Fruit fly (Drosophila melanogaster) whole organism, embryonic: Measurements from ENCODE around the gene cindr.
A peak's percentile ranks its signal among the peaks of the same experiment; 100 is the strongest.

Source experiments
- Adf1 ChIP-seq: fragments of 200-800 bp; sonication (Bioruptor generic); IDR thresholded peaks from 2 replicates; pipeline ENCODE4 v1.3.6; 2022; ENCODE audit warnings: missing biosample characterization, missing genetic modification characterization
- Asciz ChIP-seq: fragments of 200-800 bp; sonication (Bioruptor generic); optimal IDR thresholded peaks from 2 replicates; lab custom pipeline; 2017; ENCODE audit warnings: missing biosample characterization, mild to moderate bottlenecking, missing genetic modification characterization, missing genetic modification reagents
- CG10565 ChIP-seq: fragments of 200-800 bp; sonication (Bioruptor generic); optimal IDR thresholded peaks from 3 replicates; lab custom pipeline; 2016; ENCODE audit warnings: missing biosample characterization, mild to moderate bottlenecking, missing genetic modification characterization
- CG10654 ChIP-seq: fragments of 200-800 bp; sonication (Bioruptor generic); optimal IDR thresholded peaks from 2 replicates; lab custom pipeline; 2016; ENCODE audit warnings: missing biosample characterization, missing genetic modification characterization
- CG14710 ChIP-seq: fragments of 200-800 bp; sonication (Bioruptor generic); optimal IDR thresholded peaks from 3 replicates; lab custom pipeline; 2019; ENCODE audit warnings: missing biosample characterization, mild to moderate bottlenecking, missing genetic modification characterization, moderate library complexity
- CG1529 ChIP-seq: fragments of 200-800 bp; sonication (Bioruptor generic); optimal IDR thresholded peaks from 3 replicates; lab custom pipeline; 2018; ENCODE audit warnings: missing biosample characterization, missing genetic modification characterization
- CG15696 ChIP-seq: fragments of 200-800 bp; sonication (Bioruptor generic); optimal IDR thresholded peaks from 2 replicates; lab custom pipeline; 2019; ENCODE audit warnings: missing biosample characterization, mild to moderate bottlenecking, missing genetic modification characterization, moderate library complexity
- CG1603 ChIP-seq: fragments of 200-800 bp; sonication (Bioruptor generic); optimal IDR thresholded peaks from 2 replicates; lab custom pipeline; 2019; ENCODE audit warnings: missing biosample characterization, mild to moderate bottlenecking, missing genetic modification characterization, moderate library complexity
- CG16813 ChIP-seq: fragments of 200-800 bp; sonication (Bioruptor generic); IDR thresholded peaks from 3 replicates; pipeline ENCODE4 v1.3.6; 2022; ENCODE audit warnings: missing biosample characterization, missing genetic modification characterization; ENCODE audit not compliant: partially characterized antibody
- CG2120 ChIP-seq: fragments of 200-800 bp; sonication (Bioruptor generic); optimal IDR thresholded peaks from 3 replicates; lab custom pipeline; 2016; ENCODE audit warnings: missing biosample characterization, missing genetic modification characterization
- CG2129 ChIP-seq: fragments of 200-800 bp; sonication (Bioruptor generic); IDR thresholded peaks from 2 replicates; pipeline ENCODE4 v1.3.6; 2022; ENCODE audit warnings: missing biosample characterization, missing genetic modification characterization; ENCODE audit not compliant: partially characterized antibody
- CG3065 ChIP-seq: fragments of 200-800 bp; sonication (Bioruptor generic); optimal IDR thresholded peaks from 2 replicates; lab custom pipeline; 2016; ENCODE audit warnings: missing biosample characterization, missing genetic modification characterization
- CG3847 ChIP-seq: fragments of 200-800 bp; sonication (Bioruptor generic); IDR thresholded peaks from 2 replicates; pipeline ENCODE4 v1.3.6; 2022; ENCODE audit warnings: missing biosample characterization, missing genetic modification characterization
- CG4328 ChIP-seq: fragments of 200-800 bp; sonication (Bioruptor generic); optimal IDR thresholded peaks from 3 replicates; lab custom pipeline; 2017; ENCODE audit warnings: missing biosample characterization, missing genetic modification reagents, missing genetic modification characterization
- CG5180 ChIP-seq: fragments of 200-800 bp; sonication (Bioruptor generic); optimal IDR thresholded peaks from 3 replicates; lab custom pipeline; 2017; ENCODE audit warnings: missing biosample characterization, missing genetic modification characterization, mild to moderate bottlenecking, moderate library complexity, missing genetic modification reagents
- CG6272 ChIP-seq: fragments of 200-800 bp; sonication (Bioruptor generic); IDR thresholded peaks from 2 replicates; pipeline ENCODE4 v1.3.6; 2022; ENCODE audit warnings: missing biosample characterization, missing genetic modification characterization
- CG6689 ChIP-seq: fragments of 200-800 bp; sonication (Bioruptor generic); IDR thresholded peaks from 2 replicates; pipeline ENCODE4 v1.3.6; 2022; ENCODE audit warnings: missing biosample characterization, missing genetic modification characterization
- CG6854 ChIP-seq: fragments of 200-800 bp; sonication (Bioruptor generic); optimal IDR thresholded peaks from 3 replicates; lab custom pipeline; 2017; ENCODE audit warnings: missing biosample characterization, mild to moderate bottlenecking, missing genetic modification characterization
- Dll ChIP-seq: fragments of 200-800 bp; sonication (Bioruptor generic); IDR thresholded peaks from 4 replicates; pipeline ENCODE4 v1.3.6; 2022; ENCODE audit warnings: missing biosample characterization, missing genetic modification characterization; ENCODE audit not compliant: partially characterized antibody
- Fer2 ChIP-seq: fragments of 200-800 bp; sonication (Bioruptor generic); optimal IDR thresholded peaks from 2 replicates; lab custom pipeline; 2018; ENCODE audit warnings: missing biosample characterization, mild to moderate bottlenecking, missing genetic modification characterization, moderate library complexity
- HmgZ ChIP-seq: fragments of 200-800 bp; sonication (Bioruptor generic); optimal IDR thresholded peaks from 2 replicates; lab custom pipeline; 2018; ENCODE audit warnings: missing biosample characterization, mild to moderate bottlenecking, missing genetic modification characterization
- Hmr ChIP-seq: fragments of 200-800 bp; sonication (Bioruptor generic); optimal IDR thresholded peaks from 3 replicates; lab custom pipeline; 2017; ENCODE audit warnings: mild to moderate bottlenecking, missing biosample characterization, missing genetic modification reagents, missing genetic modification characterization
- Mes4 ChIP-seq: fragments of 200-800 bp; sonication (Bioruptor generic); optimal IDR thresholded peaks from 2 replicates; lab custom pipeline; 2016; ENCODE audit warnings: missing biosample characterization, missing genetic modification characterization
- NK7.1 ChIP-seq: fragments of 200-800 bp; sonication (Bioruptor generic); optimal IDR thresholded peaks from 3 replicates; lab custom pipeline; 2016; ENCODE audit warnings: missing biosample characterization, missing genetic modification characterization
- Neu2 ChIP-seq: fragments of 200-800 bp; sonication (Bioruptor generic); optimal IDR thresholded peaks from 3 replicates; lab custom pipeline; 2016; ENCODE audit warnings: missing biosample characterization, missing genetic modification characterization, borderline replicate concordance
- Nf-YA ChIP-seq: fragments of 200-800 bp; sonication (Bioruptor generic); IDR thresholded peaks from 2 replicates; pipeline ENCODE4 v1.3.6; 2022; ENCODE audit warnings: missing biosample characterization, missing genetic modification characterization
- Oaz ChIP-seq: fragments of 200-800 bp; sonication (Bioruptor generic); IDR thresholded peaks from 2 replicates; pipeline ENCODE4 v1.3.6; 2022; ENCODE audit warnings: missing biosample characterization, missing genetic modification characterization
- Scr ChIP-seq: fragments of 200-800 bp; sonication (Bioruptor generic); IDR thresholded peaks from 2 replicates; pipeline ENCODE4 v1.3.6; 2022; ENCODE audit warnings: missing biosample characterization, missing genetic modification characterization; ENCODE audit not compliant: partially characterized antibody
- Xbp1 ChIP-seq: fragments of 200-800 bp; sonication (Bioruptor generic); optimal IDR thresholded peaks from 3 replicates; lab custom pipeline; 2016; ENCODE audit warnings: missing biosample characterization, mild to moderate bottlenecking, missing genetic modification characterization
- al ChIP-seq: fragments of 200-800 bp; sonication (Bioruptor generic); IDR thresholded peaks from 2 replicates; pipeline ENCODE4 v1.3.6; 2022; ENCODE audit warnings: missing biosample characterization, missing genetic modification characterization
- bcd ChIP-seq: fragments of 200-800 bp; sonication (Bioruptor generic); optimal IDR thresholded peaks from 2 replicates; lab custom pipeline; 2017; ENCODE audit warnings: missing biosample characterization, mild to moderate bottlenecking, missing genetic modification characterization
- corto ChIP-seq: fragments of 200-800 bp; sonication (Bioruptor generic); optimal IDR thresholded peaks from 2 replicates; lab custom pipeline; 2016; ENCODE audit warnings: missing biosample characterization, mild to moderate bottlenecking, missing genetic modification characterization, moderate library complexity
- crc ChIP-seq: fragments of 200-800 bp; sonication (Bioruptor generic); optimal IDR thresholded peaks from 2 replicates; lab custom pipeline; 2016; ENCODE audit warnings: missing biosample characterization, missing genetic modification characterization
- dan ChIP-seq: fragments of 200-800 bp; sonication (Bioruptor generic); IDR thresholded peaks from 2 replicates; pipeline ENCODE4 v1.3.6; 2022; ENCODE audit warnings: missing biosample characterization, missing genetic modification characterization
- dmrt99B ChIP-seq: fragments of 200-800 bp; sonication (Bioruptor generic); optimal IDR thresholded peaks from 2 replicates; lab custom pipeline; 2018; ENCODE audit warnings: missing biosample characterization, mild to moderate bottlenecking, missing genetic modification characterization, moderate library complexity
- gcm2 ChIP-seq: fragments of 200-800 bp; sonication (Bioruptor generic); optimal IDR thresholded peaks from 2 replicates; lab custom pipeline; 2016; ENCODE audit warnings: missing biosample characterization, missing genetic modification characterization
- gem ChIP-seq: fragments of 200-800 bp; sonication (Bioruptor generic); optimal IDR thresholded peaks from 2 replicates; lab custom pipeline; 2019; ENCODE audit warnings: missing biosample characterization, mild to moderate bottlenecking, missing genetic modification characterization, moderate library complexity
- her ChIP-seq: fragments of 200-800 bp; sonication (Bioruptor generic); optimal IDR thresholded peaks from 2 replicates; lab custom pipeline; 2016; ENCODE audit warnings: missing biosample characterization, missing genetic modification characterization
- inv ChIP-seq: fragments of 200-800 bp; sonication (Bioruptor generic); IDR thresholded peaks from 2 replicates; pipeline ENCODE4 v1.3.6; 2022; ENCODE audit warnings: missing biosample characterization, missing genetic modification characterization; ENCODE audit not compliant: partially characterized antibody
- kni ChIP-seq: fragments of 200-800 bp; sonication (Bioruptor generic); optimal IDR thresholded peaks from 3 replicates; lab custom pipeline; 2017; ENCODE audit warnings: mild to moderate bottlenecking, missing biosample characterization, missing genetic modification reagents, missing genetic modification characterization
- knrl ChIP-seq: fragments of 200-800 bp; sonication (Bioruptor generic); IDR thresholded peaks from 3 replicates; pipeline ENCODE4 v1.3.6; 2022; ENCODE audit warnings: missing biosample characterization, missing genetic modification characterization; ENCODE audit not compliant: partially characterized antibody
- nmo ChIP-seq: fragments of 200-800 bp; sonication (Bioruptor generic); optimal IDR thresholded peaks from 2 replicates; lab custom pipeline; 2018; ENCODE audit warnings: missing biosample characterization, mild to moderate bottlenecking, missing genetic modification characterization, moderate library complexity
- oc ChIP-seq: fragments of 200-800 bp; sonication (Bioruptor generic); optimal IDR thresholded peaks from 2 replicates; lab custom pipeline; 2018; ENCODE audit warnings: missing biosample characterization, mild to moderate bottlenecking, missing genetic modification characterization, moderate library complexity
- onecut ChIP-seq: fragments of 200-800 bp; sonication (Bioruptor generic); IDR thresholded peaks from 2 replicates; pipeline ENCODE4 v1.3.6; 2022; ENCODE audit warnings: missing biosample characterization, missing genetic modification characterization
- otp ChIP-seq: fragments of 200-800 bp; sonication (Bioruptor generic); IDR thresholded peaks from 3 replicates; pipeline ENCODE4, ENCODE4 v1.3.6; 2022; ENCODE audit warnings: missing biosample characterization, missing genetic modification characterization
- ranshi ChIP-seq: fragments of 200-800 bp; sonication (Bioruptor generic); IDR thresholded peaks from 2 replicates; pipeline ENCODE4 v1.3.6; 2022; ENCODE audit warnings: missing biosample characterization, missing genetic modification characterization
- seq ChIP-seq: fragments of 200-800 bp; sonication (Bioruptor generic); IDR thresholded peaks from 2 replicates; pipeline ENCODE4 v1.3.6; 2022; ENCODE audit warnings: missing biosample characterization, missing genetic modification characterization
- unpg ChIP-seq: fragments of 200-800 bp; sonication (Bioruptor generic); optimal IDR thresholded peaks from 3 replicates; lab custom pipeline; 2018; ENCODE audit warnings: missing biosample characterization, mild to moderate bottlenecking, missing genetic modification characterization, moderate library complexity
- wor ChIP-seq: fragments of 200-800 bp; sonication (Bioruptor generic); IDR thresholded peaks from 2 replicates; pipeline ENCODE4 v1.3.6; 2022; ENCODE audit warnings: missing biosample characterization, missing genetic modification characterization
- zfh1 ChIP-seq: fragments of 200-800 bp; sonication (Bioruptor generic); IDR thresholded peaks from 3 replicates; pipeline ENCODE4 v1.3.6; 2022; ENCODE audit warnings: missing biosample characterization, missing genetic modification characterization

Gene cindr

DNA sequence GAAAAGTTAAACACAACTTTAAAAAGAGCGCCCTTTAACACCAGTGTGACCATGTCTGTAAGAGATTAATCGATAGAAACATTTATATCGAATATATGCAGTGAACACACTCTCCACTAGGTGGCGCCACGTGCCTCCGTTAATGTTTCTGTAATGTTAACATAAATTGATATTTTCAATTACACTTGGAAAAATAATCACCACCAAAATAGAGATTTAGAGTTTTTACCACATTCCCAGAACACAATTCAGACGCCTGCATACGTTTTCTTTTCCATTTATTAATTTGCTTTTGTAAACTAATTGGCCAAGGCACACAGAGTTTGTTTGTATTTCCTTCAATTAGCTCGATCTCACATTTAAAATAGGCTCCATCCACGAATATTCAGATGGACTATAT, 19.1 kb upstream of the cindr start (continued):
- TF ChIP-seq Oaz, result peak; percentile 73
- TF ChIP-seq Scr (GFP tag; lab: Robert Waterston, UW), result peak; percentile 66
- TF ChIP-seq Asciz (GFP tag; lab: Kevin White, UChicago), result no peak
- peak; percentile 30 for TF ChIP-seq CG1603 (tag; lab: Kevin White, UChicago)
- TF ChIP-seq CG1529 (GFP tag; lab: Kevin White, UChicago), result no peak
- no peak for TF ChIP-seq CG10654 (GFP tag; lab: Kevin White, UChicago)
- no peak for TF ChIP-seq CG4328 (GFP tag; lab: Kevin White, UChicago)
- TF ChIP-seq CG5180, result no peak
- TF ChIP-seq nmo (GFP tag; lab: Kevin White, UChicago), result no peak
- peak; percentile 38; the same call in 1 of the 2 replicates for TF ChIP-seq inv (GFP tag; lab: Robert Waterston, UW)
- no peak for TF ChIP-seq Fer2 (tag; lab: Kevin White, UChicago)
- no peak for TF ChIP-seq Adf1 (GFP tag; lab: Robert Waterston, UW)
- TF ChIP-seq bcd (GFP tag; lab: Kevin White, UChicago), result peak; percentile 50
- no peak for TF ChIP-seq HmgZ (tag; lab: Kevin White, UChicago)
- peak; percentile 49 for TF ChIP-seq Xbp1
- no peak for TF ChIP-seq CG3065 (GFP tag; lab: Kevin White, UChicago)
- TF ChIP-seq crc (GFP tag; lab: Kevin White, UChicago), result no peak
- no peak for TF ChIP-seq gcm2 (GFP tag; lab: Kevin White, UChicago)
- TF ChIP-seq CG2129 (GFP tag; lab: Robert Waterston, UW), result no peak
- TF ChIP-seq CG15696 (tag; lab: Kevin White, UChicago), result no peak
- TF ChIP-seq Mes4 (GFP tag; lab: Kevin White, UChicago), result no peak
- TF ChIP-seq CG2120 (GFP tag; lab: Kevin White, UChicago), result peak; percentile 32
- no peak for TF ChIP-seq NK7.1 (GFP tag; lab: Kevin White, UChicago)
- peak; percentile 62 for TF ChIP-seq unpg (GFP tag; lab: Kevin White, UChicago)
- TF ChIP-seq CG6689, result 0 out of 2 replicates have a peak, but pooled peaks have one; percentile 25
- peak; percentile 16 for TF ChIP-seq her
- peak; percentile 83 for TF ChIP-seq zfh1 (GFP tag; lab: Robert Waterston, UW)
- TF ChIP-seq onecut (GFP tag; lab: Robert Waterston, UW), result peak; percentile 44
- peak; percentile 64 for TF ChIP-seq gem (tag; lab: Kevin White, UChicago)
- no peak for TF ChIP-seq kni (GFP tag; lab: Kevin White, UChicago)
- peak; percentile 86 for TF ChIP-seq otp (GFP tag; lab: Robert Waterston, UW)
- peak; percentile 70 for TF ChIP-seq knrl (GFP tag; lab: Robert Waterston, UW)
- TF ChIP-seq CG6854 (GFP tag; lab: Kevin White, UChicago), result no peak
- no peak for TF ChIP-seq CG6272 (GFP tag; lab: Robert Waterston, UW)
- peak; percentile 55; the same call in 1 of the 2 replicates for TF ChIP-seq seq (GFP tag; lab: Robert Waterston, UW)
- no peak for TF ChIP-seq corto (GFP tag; lab: Kevin White, UChicago)
- TF ChIP-seq CG10565 (GFP tag; lab: Kevin White, UChicago), result no peak
- peak; percentile 67 for TF ChIP-seq al (GFP tag; lab: Robert Waterston, UW)
- TF ChIP-seq CG14710, result peak; percentile 36
- 0 out of 2 replicates have a peak, but pooled peaks have one; percentile 12 for TF ChIP-seq wor (GFP tag; lab: Robert Waterston, UW)
- no peak for TF ChIP-seq Neu2 (GFP tag; lab: Kevin White, UChicago)
- no peak for TF ChIP-seq dan (GFP tag; lab: Robert Waterston, UW)
- peak; percentile 47 for TF ChIP-seq Hmr
- TF ChIP-seq Dll, result peak; percentile 51; the same call in 2 of the 4 replicates
- peak; percentile 61 for TF ChIP-seq dmrt99B
- no peak for TF ChIP-seq oc
- TF ChIP-seq ranshi (GFP tag; lab: Robert Waterston, UW), result peak; percentile 54; the same call in 1 of the 2 replicates
- peak; percentile 63 for TF ChIP-seq CG16813 (GFP tag; lab: Robert Waterston, UW)
- 0 out of 2 replicates have a peak, but pooled peaks have one; percentile 57 for TF ChIP-seq Nf-YA (GFP tag; lab: Robert Waterston, UW)
- TF ChIP-seq CG3847 (GFP tag; lab: Robert Waterston, UW), result peak; percentile 68
